Fruit fly (Drosophila melanogaster) whole organism, embryonic: ENCODE measurements around the gene CG11030.

ENCODE experiments used
- Atf-2 ChIP-seq: fragments of 200-800 bp; sonication (Bioruptor generic); optimal IDR thresholded peaks from 2 replicates; lab custom pipeline; 2016; ENCODE audit warnings: missing biosample characterization, missing genetic modification characterization
- CG11504 ChIP-seq: fragments of 200-800 bp; sonication (Bioruptor generic); optimal IDR thresholded peaks from 3 replicates; lab custom pipeline; 2019; ENCODE audit warnings: missing biosample characterization, mild to moderate bottlenecking, missing genetic modification characterization, moderate library complexity
- CG12155 ChIP-seq: fragments of 200-800 bp; sonication (Bioruptor generic); optimal IDR thresholded peaks from 3 replicates; lab custom pipeline; 2016; ENCODE audit warnings: missing biosample characterization, missing genetic modification characterization
- CG12769 ChIP-seq: fragments of 200-800 bp; sonication (Bioruptor generic); optimal IDR thresholded peaks from 2 replicates; lab custom pipeline; 2019; ENCODE audit warnings: missing biosample characterization, mild to moderate bottlenecking, missing genetic modification characterization, moderate library complexity
- CG16813 ChIP-seq: fragments of 200-800 bp; sonication (Bioruptor generic); IDR thresholded peaks from 3 replicates; pipeline ENCODE4 v1.3.6; 2022; ENCODE audit warnings: missing biosample characterization, missing genetic modification characterization; ENCODE audit not compliant: partially characterized antibody
- CG17359 ChIP-seq: fragments of 200-800 bp; sonication (Bioruptor generic); optimal IDR thresholded peaks from 3 replicates; lab custom pipeline; 2018; ENCODE audit warnings: missing biosample characterization, mild to moderate bottlenecking, missing genetic modification characterization, moderate library complexity
- CG17361 ChIP-seq: fragments of 200-800 bp; sonication (Bioruptor generic); IDR thresholded peaks from 3 replicates; pipeline ENCODE4 v1.3.6; 2022; ENCODE audit warnings: missing biosample characterization, missing genetic modification characterization
- CG17612 ChIP-seq: fragments of 200-800 bp; sonication (Bioruptor generic); IDR thresholded peaks from 2 replicates; pipeline ENCODE4 v1.3.6; 2022; ENCODE audit warnings: missing biosample characterization, missing genetic modification characterization
- CG30403 ChIP-seq: fragments of 200-800 bp; sonication (Bioruptor generic); optimal IDR thresholded peaks from 3 replicates; lab custom pipeline; 2016; ENCODE audit warnings: missing biosample characterization, missing genetic modification characterization
- CG33557 ChIP-seq: fragments of 200-800 bp; sonication (Bioruptor generic); optimal IDR thresholded peaks from 2 replicates; lab custom pipeline; 2019; ENCODE audit warnings: missing biosample characterization, mild to moderate bottlenecking, missing genetic modification characterization, moderate library complexity
- CG5953 ChIP-seq: fragments of 200-800 bp; sonication (Bioruptor generic); IDR thresholded peaks from 2 replicates; pipeline ENCODE4 v1.3.6; 2022; ENCODE audit warnings: missing biosample characterization, missing genetic modification characterization
- CG6791 ChIP-seq: fragments of 200-800 bp; sonication (Bioruptor generic); IDR thresholded peaks from 3 replicates; pipeline ENCODE4 v1.3.6; 2022; ENCODE audit warnings: missing biosample characterization, missing genetic modification characterization; ENCODE audit not compliant: partially characterized antibody
- CG7357 ChIP-seq: fragments of 200-800 bp; sonication (Bioruptor generic); IDR thresholded peaks from 3 replicates; pipeline ENCODE4 v1.3.6; 2022; ENCODE audit warnings: missing biosample characterization, missing genetic modification characterization
- CG7839 ChIP-seq: fragments of 200-800 bp; sonication (Bioruptor generic); optimal IDR thresholded peaks from 3 replicates; lab custom pipeline; 2018; ENCODE audit warnings: missing biosample characterization, mild to moderate bottlenecking, missing genetic modification characterization, moderate library complexity
- D19B ChIP-seq: fragments of 200-800 bp; sonication (Bioruptor generic); optimal IDR thresholded peaks from 2 replicates; lab custom pipeline; 2017; ENCODE audit warnings: missing biosample characterization, mild to moderate bottlenecking, missing genetic modification characterization
- Dll ChIP-seq: fragments of 200-800 bp; sonication (Bioruptor generic); IDR thresholded peaks from 4 replicates; pipeline ENCODE4 v1.3.6; 2022; ENCODE audit warnings: missing biosample characterization, missing genetic modification characterization; ENCODE audit not compliant: partially characterized antibody
- Doc3 ChIP-seq: fragments of 200-800 bp; sonication (Bioruptor generic); IDR thresholded peaks from 3 replicates; pipeline ENCODE4 v1.3.6; 2022; ENCODE audit warnings: missing biosample characterization, missing genetic modification characterization; ENCODE audit not compliant: partially characterized antibody
- Ets65A ChIP-seq: fragments of 200-800 bp; sonication (Bioruptor generic); peaks from one replicate; lab custom pipeline; 2016; ENCODE audit warnings: missing biosample characterization, missing genetic modification characterization
- H2.0 ChIP-seq: fragments of 200-800 bp; sonication (Bioruptor generic); IDR thresholded peaks from 2 replicates; pipeline ENCODE4 v1.3.6; 2022; ENCODE audit warnings: missing biosample characterization, missing genetic modification characterization
- Hr51 ChIP-seq, 2 experiments: fragments of 200-800 bp; sonication (Bioruptor generic); optimal IDR thresholded peaks; 2 replicates in 1 of 2; 3 replicates in 1 of 2; lab custom pipeline; 2016 to 2018; ENCODE audit warnings: missing biosample characterization in 2 of 2, missing genetic modification characterization in 2 of 2, mild to moderate bottlenecking in 1 of 2, moderate library complexity in 1 of 2
- Med ChIP-seq: fragments of 200-800 bp; sonication (Bioruptor generic); peaks from one replicate; lab custom pipeline; 2016; ENCODE audit warnings: missing biosample characterization, missing genetic modification characterization, mild to moderate bottlenecking, inconsistent platforms, moderate library complexity
- Meics ChIP-seq: fragments of 200-800 bp; sonication (Bioruptor generic); optimal IDR thresholded peaks from 2 replicates; lab custom pipeline; 2017; ENCODE audit warnings: missing biosample characterization, mild to moderate bottlenecking, missing genetic modification characterization
- Scr ChIP-seq: fragments of 200-800 bp; sonication (Bioruptor generic); IDR thresholded peaks from 2 replicates; pipeline ENCODE4 v1.3.6; 2022; ENCODE audit warnings: missing biosample characterization, missing genetic modification characterization; ENCODE audit not compliant: partially characterized antibody
- amos ChIP-seq: fragments of 200-800 bp; sonication (Bioruptor generic); IDR thresholded peaks from 2 replicates; pipeline ENCODE4 v1.3.6; 2022; ENCODE audit warnings: missing biosample characterization, missing genetic modification characterization; ENCODE audit not compliant: partially characterized antibody
- ato ChIP-seq: fragments of 200-800 bp; sonication (Bioruptor generic); IDR thresholded peaks from 2 replicates; pipeline ENCODE4 v1.3.6; 2022; ENCODE audit warnings: missing biosample characterization, missing genetic modification characterization; ENCODE audit not compliant: partially characterized antibody
- cas ChIP-seq: fragments of 200-800 bp; sonication (Bioruptor generic); IDR thresholded peaks from 2 replicates; pipeline ENCODE4 v1.3.6; 2022; ENCODE audit warnings: missing biosample characterization, missing genetic modification characterization
- chinmo ChIP-seq: fragments of 200-800 bp; sonication (Bioruptor generic); IDR thresholded peaks from 4 replicates; pipeline ENCODE4 v1.3.6; 2022; ENCODE audit warnings: missing biosample characterization, missing genetic modification characterization; ENCODE audit not compliant: partially characterized antibody
- crp ChIP-seq, 2 experiments: fragments of 200-800 bp; sonication (Bioruptor generic); optimal IDR thresholded peaks; 2 replicates in 1 of 2; 3 replicates in 1 of 2; lab custom pipeline; 2017; ENCODE audit warnings: missing biosample characterization in 2 of 2, missing genetic modification characterization in 2 of 2, mild to moderate bottlenecking in 1 of 2, moderate library complexity in 1 of 2
- dm ChIP-seq: fragments of 200-800 bp; sonication (Bioruptor generic); optimal IDR thresholded peaks from 3 replicates; lab custom pipeline; 2016; ENCODE audit warnings: missing biosample characterization, missing genetic modification characterization
- eyg ChIP-seq: fragments of 200-800 bp; sonication (Bioruptor generic); optimal IDR thresholded peaks from 3 replicates; lab custom pipeline; 2016; ENCODE audit warnings: missing biosample characterization, missing genetic modification characterization
- gro ChIP-seq: fragments of 200-800 bp; sonication (Bioruptor generic); optimal IDR thresholded peaks from 2 replicates; lab custom pipeline; 2016; ENCODE audit warnings: missing biosample characterization, missing genetic modification characterization
- hb ChIP-seq: fragments of 200-800 bp; sonication (Bioruptor generic); IDR thresholded peaks from 3 replicates; pipeline ENCODE4 v1.3.6; 2022; ENCODE audit warnings: missing biosample characterization, missing genetic modification characterization; ENCODE audit not compliant: partially characterized antibody
- inv ChIP-seq: fragments of 200-800 bp; sonication (Bioruptor generic); IDR thresholded peaks from 2 replicates; pipeline ENCODE4 v1.3.6; 2022; ENCODE audit warnings: missing biosample characterization, missing genetic modification characterization; ENCODE audit not compliant: partially characterized antibody
- mirr ChIP-seq: fragments of 200-800 bp; sonication (Bioruptor generic); optimal IDR thresholded peaks from 3 replicates; lab custom pipeline; 2018; ENCODE audit warnings: missing biosample characterization, mild to moderate bottlenecking, missing genetic modification characterization
- mld ChIP-seq: fragments of 200-800 bp; sonication (Bioruptor generic); IDR thresholded peaks from 3 replicates; pipeline ENCODE4 v1.3.6; 2022; ENCODE audit warnings: missing biosample characterization, missing genetic modification characterization; ENCODE audit not compliant: partially characterized antibody
- pan ChIP-seq, 4 experiments: fragments of >200 bp in 3 of 4; fragments of 200-800 bp in 1 of 4; sonication (Bioruptor generic) in 1 of 4; optimal IDR thresholded peaks in 3 of 4; IDR thresholded peaks in 1 of 4; 2 replicates each; pipeline versions ENCODE4 v1.3.6 to Lab custom; 2017 to 2022; ENCODE audit warnings: missing biosample characterization in 2 of 4, missing genetic modification characterization in 2 of 4, mixed read lengths in 1 of 4
- prd ChIP-seq, 3 experiments: fragments of >200 bp in 2 of 3; fragments of 200-800 bp in 1 of 3; sonication (Bioruptor generic) in 1 of 3; optimal IDR thresholded peaks in 2 of 3; IDR thresholded peaks in 1 of 3; 2 replicates in 2 of 3; 3 replicates in 1 of 3; pipeline versions ENCODE4 v1.3.6 to Lab custom; 2017 to 2022; ENCODE audit warnings: missing biosample characterization in 1 of 3, missing genetic modification characterization in 1 of 3
- row ChIP-seq: fragments of 200-800 bp; sonication (Bioruptor generic); IDR thresholded peaks from 3 replicates; pipeline ENCODE4 v1.3.6; 2022; ENCODE audit warnings: missing biosample characterization, missing genetic modification characterization
- sd ChIP-seq: fragments of 200-800 bp; sonication (Bioruptor generic); optimal IDR thresholded peaks from 3 replicates; lab custom pipeline; 2018; ENCODE audit warnings: missing biosample characterization, mild to moderate bottlenecking, missing genetic modification characterization, moderate library complexity
- sisA ChIP-seq: fragments of 200-800 bp; sonication (Bioruptor generic); IDR thresholded peaks from 2 replicates; pipeline ENCODE4 v1.3.6; 2022; ENCODE audit warnings: missing biosample characterization, missing genetic modification characterization
- slbo ChIP-seq: fragments of 200-800 bp; sonication (Bioruptor generic); IDR thresholded peaks from 2 replicates; pipeline ENCODE4 v1.3.6; 2022; ENCODE audit warnings: missing biosample characterization, missing genetic modification characterization
- sna ChIP-seq: fragments of 200-800 bp; sonication (Bioruptor generic); IDR thresholded peaks from 2 replicates; pipeline ENCODE4 v1.3.6; 2022; ENCODE audit warnings: missing biosample characterization, missing genetic modification characterization; ENCODE audit not compliant: partially characterized antibody
- sob ChIP-seq: fragments of 200-800 bp; sonication (Bioruptor generic); IDR thresholded peaks from 2 replicates; pipeline ENCODE4 v1.3.6; 2022; ENCODE audit warnings: missing biosample characterization, missing genetic modification characterization
- tna ChIP-seq: fragments of 200-800 bp; sonication (Bioruptor generic); IDR thresholded peaks from 2 replicates; pipeline ENCODE4 v1.3.6; 2022; ENCODE audit warnings: missing biosample characterization, missing genetic modification characterization; ENCODE audit not compliant: partially characterized antibody
- ttk ChIP-seq: fragments of 200-800 bp; sonication (Bioruptor generic); IDR thresholded peaks from 2 replicates; pipeline ENCODE4 v2.1.2; 2022; ENCODE audit warnings: missing biosample characterization, missing genetic modification characterization
- vnd ChIP-seq: fragments of 200-800 bp; sonication (Bioruptor generic); IDR thresholded peaks from 3 replicates; pipeline ENCODE4 v1.3.6; 2022; ENCODE audit warnings: missing biosample characterization, missing genetic modification characterization; ENCODE audit not compliant: partially characterized antibody

CG11030 gene

DNA sequence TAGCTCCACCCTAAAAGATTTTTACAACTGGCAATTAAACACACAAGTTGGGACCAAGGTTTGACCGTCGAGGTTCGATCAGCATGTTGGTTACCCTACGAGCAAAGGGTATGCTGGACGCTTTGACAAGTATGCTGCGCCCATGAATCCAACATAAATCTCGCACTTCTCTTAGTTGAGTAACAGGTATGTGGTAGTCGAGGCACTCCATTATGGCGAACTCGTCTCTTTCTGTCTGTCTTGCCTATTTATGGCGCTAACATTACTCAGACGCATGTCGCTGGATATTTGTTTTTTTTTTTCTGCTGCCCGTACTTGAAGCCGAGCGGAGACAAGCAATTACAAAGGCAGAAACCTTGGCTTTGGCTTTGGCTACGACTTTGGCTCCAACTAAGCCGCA, 56.7 kb downstream of the CG11030 start:
- TF ChIP-seq CG5953 (GFP tag; lab: Robert Waterston, UW), result peak; percentile 18; the same call in 1 of the 2 replicates
- TF ChIP-seq sd, result peak; percentile 17
- peak; percentile 45; the same call in 1 of the 2 replicates for TF ChIP-seq Scr
- peak; percentile 37 for TF ChIP-seq amos (GFP tag; lab: Robert Waterston, UW)
- peak; percentile 54; the same call in 1 of the 2 replicates for TF ChIP-seq inv (GFP tag; lab: Robert Waterston, UW)
- peak; percentile 28; the same call in 1 of the 2 replicates for TF ChIP-seq sisA (GFP tag; lab: Robert Waterston, UW)
- no peak for TF ChIP-seq CG11504
- 0 out of 3 replicates have a peak, but pooled peaks have one; percentile 40 for TF ChIP-seq mld (GFP tag; lab: Robert Waterston, UW)
- TF ChIP-seq Ets65A, result peak; percentile 87
- peak; percentile 10 for TF ChIP-seq CG7839
- TF ChIP-seq CG17359, result peak; percentile 1
- TF ChIP-seq hb, result peak; percentile 73; the same call in 2 of the 3 replicates
- TF ChIP-seq Hr51 (GFP tag; optimal IDR thresholded peaks at IDR 0.05; lab: Kevin White, UChicago), result no peak
- TF ChIP-seq H2.0 (GFP tag; lab: Robert Waterston, UW), result 0 out of 2 replicates have a peak, but pooled peaks have one; percentile 34
- no peak for TF ChIP-seq dm (GFP tag; lab: Kevin White, UChicago)
- peak; percentile 72 for TF ChIP-seq CG16813
- TF ChIP-seq cas, result no peak
- no peak for TF ChIP-seq CG17361 (GFP tag; lab: Robert Waterston, UW)
- TF ChIP-seq D19B (GFP tag; lab: Kevin White, UChicago), result peak; percentile 83
- TF ChIP-seq row (GFP tag; lab: Robert Waterston, UW), result peak; percentile 73
- TF ChIP-seq sob (GFP tag; lab: Robert Waterston, UW), result 0 out of 2 replicates have a peak, but pooled peaks have one; percentile 21
- no peak for TF ChIP-seq gro (GFP tag; lab: Kevin White, UChicago)
- TF ChIP-seq ato (GFP tag; lab: Robert Waterston, UW), result peak; percentile 54; the same call in 1 of the 2 replicates
- TF ChIP-seq CG30403 (GFP tag; lab: Kevin White, UChicago), result peak; percentile 16
- TF ChIP-seq ttk (GFP tag; lab: Robert Waterston, UW), result no peak
- TF ChIP-seq CG7357 (GFP tag; lab: Robert Waterston, UW), result no peak
- no peak for TF ChIP-seq eyg
- TF ChIP-seq CG6791 (GFP tag; lab: Robert Waterston, UW), result peak; percentile 67; the same call in 2 of the 3 replicates
- no peak for TF ChIP-seq CG33557 (GFP tag; lab: Kevin White, UChicago)
- peak; percentile 4 for TF ChIP-seq Meics (GFP tag; lab: Kevin White, UChicago)
- TF ChIP-seq tna (GFP tag; lab: Robert Waterston, UW), result peak; percentile 78
- no peak for TF ChIP-seq crp (GFP tag; optimal IDR thresholded peaks at IDR 0.05; lab: Kevin White, UChicago)
- TF ChIP-seq Dll, result peak; percentile 40; the same call in 1 of the 4 replicates
- no peak for TF ChIP-seq pan (optimal IDR thresholded peaks at IDR 0.05; lab: Kevin White, UChicago)
- TF ChIP-seq pan (GFP tag; optimal IDR thresholded peaks at IDR 0.05 in 1 of 2, IDR thresholded peaks at IDR 0.05 in 1 of 2), result peak in 1 of 2 experiments; percentile 42
- peak; percentile 31 for TF ChIP-seq CG12769 (tag; lab: Kevin White, UChicago)
- TF ChIP-seq Med (GFP tag; lab: Kevin White, UChicago), result peak; percentile 80
- no peak for TF ChIP-seq Atf-2 (GFP tag; lab: Kevin White, UChicago)
- TF ChIP-seq mirr (GFP tag; lab: Kevin White, UChicago), result peak; percentile 15
- TF ChIP-seq chinmo (GFP tag; lab: Robert Waterston, UW), result 0 out of 4 replicates have a peak, but pooled peaks have one; percentile 64
- TF ChIP-seq prd (optimal IDR thresholded peaks at IDR 0.05; lab: Kevin White, UChicago), result no peak
- TF ChIP-seq prd (GFP tag; IDR thresholded peaks at IDR 0.05; lab: Robert Waterston, UW), result peak; percentile 15; the same call in 1 of the 3 replicates
- 0 out of 2 replicates have a peak, but pooled peaks have one; percentile 14 for TF ChIP-seq CG17612 (GFP tag; lab: Robert Waterston, UW)
- TF ChIP-seq CG12155, result no peak
- TF ChIP-seq Doc3 (GFP tag; lab: Robert Waterston, UW), result 0 out of 3 replicates have a peak, but pooled peaks have one; percentile 29
- TF ChIP-seq sna, result 0 out of 2 replicates have a peak, but pooled peaks have one; percentile 26
- TF ChIP-seq slbo (GFP tag; lab: Robert Waterston, UW), result peak; percentile 23; the same call in 1 of the 2 replicates
- peak; percentile 39; the same call in 1 of the 3 replicates for TF ChIP-seq vnd (GFP tag; lab: Robert Waterston, UW)
